Worm (Caenorhabditis elegans) whole organism, L4 larva: ENCODE results near the gene Y54H5A.2.
A peak's percentile ranks its signal among the peaks of the same experiment; 100 is the strongest.

Experiments
- F37D6.2 ChIP-seq: sonication (generic microtip); optimal IDR thresholded peaks from 2 replicates; lab custom pipeline; 2016; ENCODE audit warnings: mild to moderate bottlenecking, missing genetic modification characterization, missing compliant biosample characterization
- R02D3.7 ChIP-seq: fragments of 150-350 bp; sonication (generic microtip); optimal IDR thresholded peaks from 3 replicates; lab custom pipeline; 2014; ENCODE audit warnings: missing biosample characterization, missing genetic modification characterization
- T20F7.1 ChIP-seq: fragments of 200-800 bp; sonication (Bioruptor generic); optimal IDR thresholded peaks from 2 replicates; lab custom pipeline; 2018; ENCODE audit warnings: mild to moderate bottlenecking, missing genetic modification characterization, missing compliant biosample characterization
- T26A8.4 ChIP-seq: fragments of 200-800 bp; sonication (Bioruptor generic); IDR thresholded peaks from 2 replicates; pipeline ENCODE4 v1.3.6; 2022; ENCODE audit warnings: missing genetic modification characterization, missing compliant biosample characterization
- Y105C5A.15 ChIP-seq: fragments of 200-800 bp; sonication (Bioruptor generic); IDR thresholded peaks from 2 replicates; pipeline ENCODE4 v1.3.6; 2022; ENCODE audit warnings: missing genetic modification characterization, missing compliant biosample characterization
- Y48G9A.11 ChIP-seq: fragments of 200-800 bp; sonication (Bioruptor generic); IDR thresholded peaks from 2 replicates; pipeline ENCODE4 v1.3.6; 2022; ENCODE audit warnings: missing genetic modification reagents, missing genetic modification characterization, missing compliant biosample characterization
- ZK546.5 ChIP-seq, 2 experiments: sonication (generic microtip); optimal IDR thresholded peaks; 2 replicates each; lab custom pipeline; 2017; ENCODE audit warnings: missing biosample characterization in 2 of 2, missing genetic modification characterization in 2 of 2
- aha-1 ChIP-seq: fragments of 150-350 bp; peaks from one replicate; lab custom pipeline; 2014; ENCODE audit warnings: missing biosample characterization, missing genetic modification characterization
- ama-1 ChIP-seq: fragments of 150-350 bp; optimal IDR thresholded peaks from 2 replicates; lab custom pipeline; 2014; ENCODE audit warnings: inconsistent platforms, mixed read lengths
- arid-1 ChIP-seq: fragments of 200-800 bp; sonication (Bioruptor generic); conservative IDR thresholded peaks from 2 replicates; pipeline ENCODE4 v1.3.6; 2022; ENCODE audit warnings: missing genetic modification reagents, missing genetic modification characterization, missing compliant biosample characterization
- ceh-20 ChIP-seq: fragments of 200-800 bp; sonication (Bioruptor generic); IDR thresholded peaks from 2 replicates; pipeline ENCODE4 v1.3.6; 2022; ENCODE audit warnings: missing genetic modification reagents, missing genetic modification characterization, missing compliant biosample characterization
- ceh-28 ChIP-seq: fragments of 150-350 bp; optimal IDR thresholded peaks from 2 replicates; lab custom pipeline; 2014; ENCODE audit warnings: missing biosample characterization, missing genetic modification reagents, missing genetic modification characterization
- ceh-32 ChIP-seq: sonication (generic microtip); optimal IDR thresholded peaks from 2 replicates; lab custom pipeline; 2016; ENCODE audit warnings: mild to moderate bottlenecking, missing genetic modification characterization, missing compliant biosample characterization; ENCODE audit not compliant: poor library complexity
- ceh-82 ChIP-seq: sonication (generic microtip); optimal IDR thresholded peaks from 2 replicates; lab custom pipeline; 2017; ENCODE audit warnings: missing biosample characterization, missing genetic modification characterization
- cey-2 ChIP-seq: sonication (generic microtip); optimal IDR thresholded peaks from 3 replicates; lab custom pipeline; 2017; ENCODE audit warnings: missing genetic modification characterization, mild to moderate bottlenecking, missing compliant biosample characterization, antibody characterized with exemption, borderline replicate concordance; ENCODE audit not compliant: insufficient read depth
- dmd-6 ChIP-seq: fragments of 200-800 bp; sonication (Bioruptor generic); IDR thresholded peaks from 2 replicates; pipeline ENCODE4 v1.3.6; 2022; ENCODE audit warnings: missing genetic modification reagents, missing genetic modification characterization, missing compliant biosample characterization
- dmd-8 ChIP-seq: fragments of 200-800 bp; sonication (Bioruptor generic); IDR thresholded peaks from 2 replicates; pipeline ENCODE4 v1.3.6; 2022; ENCODE audit warnings: missing genetic modification characterization, missing compliant biosample characterization
- dmd-9 ChIP-seq: fragments of 200-800 bp; sonication (Bioruptor generic); IDR thresholded peaks from 2 replicates; pipeline ENCODE4 v1.3.6; 2022; ENCODE audit warnings: missing genetic modification reagents, missing genetic modification characterization, missing compliant biosample characterization
- dpl-1 ChIP-seq: fragments of 150-350 bp; optimal IDR thresholded peaks from 2 replicates; lab custom pipeline; 2014; ENCODE audit warnings: missing biosample characterization, missing genetic modification reagents, missing genetic modification characterization
- egl-43 ChIP-seq: fragments of 200-800 bp; sonication (Bioruptor generic); IDR thresholded peaks from 2 replicates; pipeline ENCODE4 v1.3.6; 2022; ENCODE audit warnings: missing genetic modification reagents, missing genetic modification characterization, missing compliant biosample characterization
- hlh-30 ChIP-seq: sonication (generic microtip); optimal IDR thresholded peaks from 2 replicates; lab custom pipeline; 2017; ENCODE audit warnings: antibody characterized with exemption, mild to moderate bottlenecking, missing genetic modification characterization, missing compliant biosample characterization; ENCODE audit not compliant: insufficient read depth
- jun-1 ChIP-seq: fragments of 150-350 bp; optimal IDR thresholded peaks from 2 replicates; lab custom pipeline; 2014; ENCODE audit warnings: missing biosample characterization, missing genetic modification reagents, missing genetic modification characterization
- lim-7 ChIP-seq: fragments of 200-800 bp; sonication (Bioruptor generic); IDR thresholded peaks from 2 replicates; pipeline ENCODE4 v1.3.6; 2022; ENCODE audit warnings: missing genetic modification characterization, missing compliant biosample characterization
- lin-13 ChIP-seq: fragments of 150-350 bp; optimal IDR thresholded peaks from 2 replicates; lab custom pipeline; 2014; ENCODE audit warnings: missing biosample characterization, missing genetic modification reagents, missing genetic modification characterization
- lin-29 ChIP-seq: fragments of 200-800 bp; sonication (Bioruptor generic); IDR thresholded peaks from 2 replicates; pipeline ENCODE4 v1.3.6; 2022; ENCODE audit warnings: missing genetic modification reagents, missing genetic modification characterization, missing compliant biosample characterization
- lin-39 ChIP-seq: fragments of 150-350 bp; optimal IDR thresholded peaks from 2 replicates; lab custom pipeline; 2014; ENCODE audit warnings: missing biosample characterization, missing genetic modification reagents, missing genetic modification characterization
- lir-3 ChIP-seq: sonication (generic microtip); optimal IDR thresholded peaks from 2 replicates; lab custom pipeline; 2016; ENCODE audit warnings: mild to moderate bottlenecking, missing genetic modification characterization, missing compliant biosample characterization
- mdl-1 ChIP-seq, 2 experiments: fragments of 150-350 bp in 1 of 2; sonication (generic microtip) in 1 of 2; optimal IDR thresholded peaks; 2 replicates each; lab custom pipeline; 2014 to 2017; ENCODE audit warnings: missing biosample characterization in 2 of 2, missing genetic modification characterization in 2 of 2
- mdt-29 ChIP-seq: fragments of 200-800 bp; sonication (Bioruptor generic); IDR thresholded peaks from 2 replicates; pipeline ENCODE4 v1.3.6; 2022; ENCODE audit warnings: missing genetic modification reagents, missing genetic modification characterization, missing compliant biosample characterization
- mes-2 ChIP-seq: sonication (generic microtip); optimal IDR thresholded peaks from 2 replicates; lab custom pipeline; 2016; ENCODE audit warnings: missing genotype, mild to moderate bottlenecking, missing genetic modification characterization, missing compliant biosample characterization; ENCODE audit not compliant: poor library complexity, severe bottlenecking
- mxl-3 ChIP-seq: fragments of 200-800 bp; sonication (Bioruptor generic); optimal IDR thresholded peaks from 2 replicates; lab custom pipeline; 2018; ENCODE audit warnings: mild to moderate bottlenecking, missing genetic modification characterization, missing compliant biosample characterization
- nhr-10 ChIP-seq: fragments of 150-350 bp; optimal IDR thresholded peaks from 2 replicates; lab custom pipeline; 2014; ENCODE audit warnings: missing biosample characterization, missing genetic modification characterization
- nhr-111 ChIP-seq: fragments of 200-800 bp; sonication (Bioruptor generic); optimal IDR thresholded peaks from 2 replicates; lab custom pipeline; 2018; ENCODE audit warnings: mild to moderate bottlenecking, missing genetic modification characterization, missing compliant biosample characterization
- nhr-41 ChIP-seq: fragments of 200-800 bp; sonication (Bioruptor generic); IDR thresholded peaks from 2 replicates; pipeline ENCODE4 v1.3.6; 2022; ENCODE audit warnings: missing genetic modification reagents, missing genetic modification characterization, missing compliant biosample characterization
- nhr-48 ChIP-seq: sonication (generic microtip); optimal IDR thresholded peaks from 2 replicates; lab custom pipeline; 2016; ENCODE audit warnings: mild to moderate bottlenecking, missing genetic modification characterization, missing compliant biosample characterization
- nhr-77 ChIP-seq: fragments of 150-350 bp; optimal IDR thresholded peaks from 2 replicates; lab custom pipeline; 2014; ENCODE audit warnings: missing biosample characterization, missing genetic modification characterization
- php-3 ChIP-seq: fragments of 200-800 bp; sonication (Bioruptor generic); IDR thresholded peaks from 2 replicates; pipeline ENCODE4 v1.3.6; 2022; ENCODE audit warnings: missing genetic modification reagents, missing genetic modification characterization, missing compliant biosample characterization
- rbr-2 ChIP-seq: sonication (generic microtip); optimal IDR thresholded peaks from 2 replicates; lab custom pipeline; 2016; ENCODE audit warnings: missing genotype, missing genetic modification characterization, missing compliant biosample characterization
- skn-1 ChIP-seq: fragments of 150-350 bp; optimal IDR thresholded peaks from 2 replicates; lab custom pipeline; 2014; ENCODE audit warnings: missing biosample characterization, missing genetic modification characterization
- snpc-1.2 ChIP-seq: fragments of 200-800 bp; sonication (Bioruptor generic); IDR thresholded peaks from 2 replicates; pipeline ENCODE4 v1.3.6; 2022; ENCODE audit warnings: missing genetic modification reagents, missing genetic modification characterization, missing compliant biosample characterization
- snpc-4 ChIP-seq: fragments of 150-350 bp; optimal IDR thresholded peaks from 2 replicates; lab custom pipeline; 2014; ENCODE audit warnings: missing biosample characterization, missing genetic modification characterization
- tag-97 ChIP-seq: fragments of 200-800 bp; sonication (Bioruptor generic); IDR thresholded peaks from 2 replicates; pipeline ENCODE4 v1.3.6; 2022; ENCODE audit warnings: missing genetic modification characterization, missing compliant biosample characterization
- tra-1 ChIP-seq: fragments of 200-800 bp; sonication (Bioruptor generic); IDR thresholded peaks from 2 replicates; pipeline ENCODE4 v1.3.6; 2022; ENCODE audit warnings: missing genetic modification reagents, missing genetic modification characterization, missing compliant biosample characterization
- unc-130 ChIP-seq: sonication (generic microtip); optimal IDR thresholded peaks from 2 replicates; lab custom pipeline; 2016; ENCODE audit warnings: missing genetic modification reagents, missing genetic modification characterization, missing compliant biosample characterization
- unc-62 ChIP-seq, 3 experiments: fragments of 150-350 bp in 1 of 3; sonication (generic microtip); optimal IDR thresholded peaks in 2 of 3; peaks in 1 of 3; 1 replicate in 1 of 3; 2 replicates in 2 of 3; lab custom pipeline; 2014 to 2017; ENCODE audit warnings: missing biosample characterization in 3 of 3, missing genetic modification characterization in 3 of 3, missing genetic modification reagents in 3 of 3, missing genotype in 1 of 3
- vab-7 ChIP-seq: fragments of 200-800 bp; sonication (Bioruptor generic); IDR thresholded peaks from 2 replicates; pipeline ENCODE4 v1.3.6; 2022; ENCODE audit warnings: missing genetic modification reagents, missing genetic modification characterization, missing compliant biosample characterization
- zip-2 ChIP-seq: fragments of 150-350 bp; optimal IDR thresholded peaks from 2 replicates; lab custom pipeline; 2014; ENCODE audit warnings: missing biosample characterization, missing genetic modification characterization

Y54H5A.2 gene

DNA sequence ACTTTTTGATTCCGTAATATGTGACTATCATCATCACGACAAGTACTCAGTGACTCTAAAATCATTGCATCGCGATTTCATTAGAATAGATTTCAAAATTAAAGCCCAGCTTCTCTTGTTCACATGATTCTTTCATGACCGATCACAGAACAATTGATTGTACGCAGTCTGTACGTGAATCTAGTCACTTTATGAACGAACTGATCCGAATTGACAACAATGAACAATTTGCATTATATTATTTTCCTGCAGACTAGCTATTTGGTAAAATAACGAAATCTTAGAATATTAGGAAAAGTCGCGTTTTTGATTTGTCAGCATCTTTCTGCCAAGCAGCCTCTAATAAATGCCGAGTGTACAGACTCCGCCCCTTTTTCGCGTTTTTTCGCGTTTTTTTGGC, 49.9 kb downstream of the Y54H5A.2 start (continued):
- TF ChIP-seq zip-2 (tag; lab: Kevin White, UChicago) (no peak), nhr-77 (tag; lab: Kevin White, UChicago) (no peak), Y48G9A.11 (GFP tag; lab: Robert Waterston, UW) (no peak), ceh-82 (no peak), Y105C5A.15 (GFP tag; lab: Robert Waterston, UW) (no peak), jun-1 (tag; lab: Kevin White, UChicago) (no peak)

- TF ChIP-seq ceh-82 (no peak), aha-1 (peak; percentile 92), dmd-9 (GFP tag; lab: Robert Waterston, UW) (no peak)
Observed at ce11 chrIII:5098740-5099276, 50.6 kb downstream of the Y54H5A.2 start.

ce11 chrIII:5096741-5097140, 52.6 kb downstream of the Y54H5A.2 start:
- TF ChIP-seq nhr-77 (tag; lab: Kevin White, UChicago), result no peak
- TF ChIP-seq skn-1 (tag; lab: Kevin White, UChicago), result no peak
- TF ChIP-seq unc-62 (GFP tag; optimal IDR thresholded peaks at IDR 0.05 in 1 of 2; lab: Kevin White, UChicago), result no peak
- TF ChIP-seq unc-62 (tag; optimal IDR thresholded peaks at IDR 0.05; lab: Kevin White, UChicago), result no peak
- no peak for TF ChIP-seq vab-7 (GFP tag; lab: Robert Waterston, UW)
- peak; percentile 48 for TF ChIP-seq nhr-48 (tag; lab: Kevin White, UChicago)
- TF ChIP-seq mdl-1 (tag; optimal IDR thresholded peaks at IDR 0.05; lab: Kevin White, UChicago), result peak in 1 of 2 experiments; percentile 69
- TF ChIP-seq mdt-29 (GFP tag; lab: Robert Waterston, UW), result no peak
- no peak for TF ChIP-seq jun-1 (tag; lab: Kevin White, UChicago)
- TF ChIP-seq nhr-111 (GFP tag; lab: Kevin White, UChicago), result no peak
- no peak for TF ChIP-seq dmd-8 (GFP tag; lab: Robert Waterston, UW)
- 0 out of 2 replicates have a peak, but pooled peaks have one; percentile 10 for TF ChIP-seq ceh-20
- no peak for TF ChIP-seq R02D3.7 (tag; lab: Kevin White, UChicago)
- no peak for TF ChIP-seq nhr-41 (GFP tag; lab: Robert Waterston, UW)
- no peak for TF ChIP-seq mes-2
- TF ChIP-seq unc-130 (GFP tag; lab: Kevin White, UChicago), result no peak
- TF ChIP-seq T20F7.1, result no peak
- no peak for TF ChIP-seq dpl-1 (GFP tag; lab: Kevin White, UChicago)
- no peak for TF ChIP-seq snpc-1.2
- TF ChIP-seq cey-2 (tag; lab: Kevin White, UChicago), result no peak
- no peak for TF ChIP-seq php-3
- TF ChIP-seq tag-97, result no peak
- TF ChIP-seq mxl-3 (GFP tag; lab: Kevin White, UChicago), result peak; percentile 85
- no peak for TF ChIP-seq egl-43 (GFP tag; lab: Robert Waterston, UW)
- TF ChIP-seq F37D6.2 (tag; lab: Kevin White, UChicago), result no peak
- no peak for TF ChIP-seq ceh-32 (tag; lab: Kevin White, UChicago)
- TF ChIP-seq ceh-28 (tag; lab: Kevin White, UChicago), result no peak
- TF ChIP-seq lir-3, result no peak
- peak; percentile 40 for TF ChIP-seq dmd-6
- no peak for TF ChIP-seq ZK546.5 (tag; optimal IDR thresholded peaks at IDR 0.05; lab: Kevin White, UChicago)
- TF ChIP-seq nhr-10 (tag; lab: Kevin White, UChicago), result no peak
- TF ChIP-seq lin-29 (GFP tag; lab: Robert Waterston, UW), result no peak
- TF ChIP-seq snpc-4 (tag; lab: Kevin White, UChicago), result no peak
- TF ChIP-seq lin-39 (tag; lab: Kevin White, UChicago), result no peak
- no peak for TF ChIP-seq T26A8.4 (GFP tag; lab: Robert Waterston, UW)
- TF ChIP-seq ceh-82, result no peak
- TF ChIP-seq tra-1 (GFP tag; lab: Robert Waterston, UW), result no peak
- TF ChIP-seq hlh-30, result peak; percentile 7
- TF ChIP-seq ama-1 (lab: Kevin White, UChicago), result no peak
- no peak for TF ChIP-seq arid-1 (GFP tag; lab: Robert Waterston, UW)
- no peak for TF ChIP-seq lim-7 (GFP tag; lab: Robert Waterston, UW)
- TF ChIP-seq rbr-2 (tag; lab: Kevin White, UChicago), result no peak
- TF ChIP-seq lin-13, result no peak
